Fruit fly (Drosophila melanogaster) whole organism, embryonic: Measurements from ENCODE around the gene drn.
A peak's percentile ranks its signal among the peaks of the same experiment; 100 is the strongest.

ENCODE experiments used
- Abd-B ChIP-seq: fragments of 200-800 bp; sonication (Bioruptor generic); optimal IDR thresholded peaks from 2 replicates; lab custom pipeline; 2018; ENCODE audit warnings: missing biosample characterization, mild to moderate bottlenecking, missing genetic modification characterization, moderate library complexity
- CG13424 ChIP-seq: fragments of 200-800 bp; sonication (Bioruptor generic); optimal IDR thresholded peaks from 2 replicates; lab custom pipeline; 2019; ENCODE audit warnings: missing biosample characterization, mild to moderate bottlenecking, missing genetic modification characterization, moderate library complexity
- CG13775 ChIP-seq: fragments of 200-800 bp; sonication (Bioruptor generic); optimal IDR thresholded peaks from 3 replicates; lab custom pipeline; 2017; ENCODE audit warnings: missing biosample characterization, mild to moderate bottlenecking, missing genetic modification characterization
- CG14014 ChIP-seq: fragments of 200-800 bp; sonication (Bioruptor generic); IDR thresholded peaks from 2 replicates; pipeline ENCODE4 v1.3.6; 2022; ENCODE audit warnings: missing biosample characterization, missing genetic modification characterization
- CG15479 ChIP-seq: fragments of 200-800 bp; sonication (Bioruptor generic); optimal IDR thresholded peaks from 3 replicates; lab custom pipeline; 2019; ENCODE audit warnings: missing biosample characterization, mild to moderate bottlenecking, missing genetic modification characterization, moderate library complexity
- CG1603 ChIP-seq: fragments of 200-800 bp; sonication (Bioruptor generic); optimal IDR thresholded peaks from 2 replicates; lab custom pipeline; 2019; ENCODE audit warnings: missing biosample characterization, mild to moderate bottlenecking, missing genetic modification characterization, moderate library complexity
- CG2199 ChIP-seq: fragments of 200-800 bp; sonication (Bioruptor generic); IDR thresholded peaks from 3 replicates; pipeline ENCODE4 v1.3.6; 2022; ENCODE audit warnings: missing biosample characterization, missing genetic modification characterization
- CG31365 ChIP-seq: fragments of 200-800 bp; sonication (Bioruptor generic); optimal IDR thresholded peaks from 2 replicates; lab custom pipeline; 2018; ENCODE audit warnings: missing biosample characterization, mild to moderate bottlenecking, missing genetic modification characterization
- CG33557 ChIP-seq: fragments of 200-800 bp; sonication (Bioruptor generic); optimal IDR thresholded peaks from 2 replicates; lab custom pipeline; 2019; ENCODE audit warnings: missing biosample characterization, mild to moderate bottlenecking, missing genetic modification characterization, moderate library complexity
- CG34422 ChIP-seq: fragments of 200-800 bp; sonication (Bioruptor generic); IDR thresholded peaks from 3 replicates; pipeline ENCODE4 v1.3.6; 2022; ENCODE audit warnings: missing biosample characterization, missing genetic modification characterization
- CG4360 ChIP-seq: fragments of 200-800 bp; sonication (Bioruptor generic); IDR thresholded peaks from 2 replicates; pipeline ENCODE4 v1.3.6; 2022; ENCODE audit warnings: missing biosample characterization, missing genetic modification characterization
- CG43689 ChIP-seq: fragments of 200-800 bp; sonication (Bioruptor generic); IDR thresholded peaks from 2 replicates; pipeline ENCODE4 v1.3.6; 2022; ENCODE audit warnings: missing biosample characterization, missing genetic modification characterization
- CG6272 ChIP-seq: fragments of 200-800 bp; sonication (Bioruptor generic); IDR thresholded peaks from 2 replicates; pipeline ENCODE4 v1.3.6; 2022; ENCODE audit warnings: missing biosample characterization, missing genetic modification characterization
- CG6854 ChIP-seq: fragments of 200-800 bp; sonication (Bioruptor generic); optimal IDR thresholded peaks from 3 replicates; lab custom pipeline; 2017; ENCODE audit warnings: missing biosample characterization, mild to moderate bottlenecking, missing genetic modification characterization
- CG7357 ChIP-seq: fragments of 200-800 bp; sonication (Bioruptor generic); IDR thresholded peaks from 3 replicates; pipeline ENCODE4 v1.3.6; 2022; ENCODE audit warnings: missing biosample characterization, missing genetic modification characterization
- CG8281 ChIP-seq: fragments of 200-800 bp; sonication (Bioruptor generic); optimal IDR thresholded peaks from 2 replicates; lab custom pipeline; 2018; ENCODE audit warnings: missing biosample characterization, mild to moderate bottlenecking, missing genetic modification characterization, moderate library complexity
- CG8478 ChIP-seq: fragments of >200 bp; optimal IDR thresholded peaks from 2 replicates; lab custom pipeline; 2018
- CG9932 ChIP-seq: fragments of 200-800 bp; sonication (Bioruptor generic); IDR thresholded peaks from 2 replicates; pipeline ENCODE4 v1.3.6; 2022; ENCODE audit warnings: missing biosample characterization, missing genetic modification characterization
- Chrac-16 ChIP-seq: fragments of 200-800 bp; sonication (Bioruptor generic); optimal IDR thresholded peaks from 3 replicates; lab custom pipeline; 2016; ENCODE audit warnings: missing biosample characterization, missing genetic modification characterization
- D19A ChIP-seq: fragments of 200-800 bp; optimal IDR thresholded peaks from 3 replicates; lab custom pipeline; 2019; ENCODE audit warnings: missing biosample characterization, mild to moderate bottlenecking, missing genetic modification characterization, moderate library complexity
- Dref ChIP-seq: fragments of 200-800 bp; sonication (Bioruptor generic); IDR thresholded peaks from 2 replicates; pipeline ENCODE4 v1.3.6; 2022; ENCODE audit warnings: missing biosample characterization, missing genetic modification characterization
- E2f2 ChIP-seq: fragments of 200-800 bp; sonication (Bioruptor generic); IDR thresholded peaks from 2 replicates; pipeline ENCODE4 v1.3.6; 2022; ENCODE audit warnings: missing biosample characterization, missing genetic modification characterization
- Fer2 ChIP-seq: fragments of 200-800 bp; sonication (Bioruptor generic); optimal IDR thresholded peaks from 2 replicates; lab custom pipeline; 2018; ENCODE audit warnings: missing biosample characterization, mild to moderate bottlenecking, missing genetic modification characterization, moderate library complexity
- Kr ChIP-seq: fragments of 200-800 bp; sonication (Bioruptor generic); optimal IDR thresholded peaks from 2 replicates; lab custom pipeline; 2017; ENCODE audit warnings: missing biosample characterization, mild to moderate bottlenecking, missing genetic modification characterization
- Med ChIP-seq: fragments of 200-800 bp; sonication (Bioruptor generic); peaks from one replicate; lab custom pipeline; 2016; ENCODE audit warnings: missing biosample characterization, missing genetic modification characterization, mild to moderate bottlenecking, inconsistent platforms, moderate library complexity
- cad ChIP-seq: fragments of >200 bp; optimal IDR thresholded peaks from 2 replicates; lab custom pipeline; 2017; ENCODE audit warnings: missing biosample characterization, missing genetic modification characterization
- caup ChIP-seq: fragments of 200-800 bp; sonication (Bioruptor generic); optimal IDR thresholded peaks from 3 replicates; lab custom pipeline; 2017; ENCODE audit warnings: missing biosample characterization, mild to moderate bottlenecking, missing genetic modification characterization, moderate library complexity; ENCODE audit not compliant: severe bottlenecking
- dpn ChIP-seq, 2 experiments: fragments of 200-800 bp; sonication (Bioruptor generic); optimal IDR thresholded peaks; 3 replicates each; lab custom pipeline; 2016; ENCODE audit warnings: missing biosample characterization in 2 of 2, missing genetic modification characterization in 2 of 2
- kah ChIP-seq: fragments of 200-800 bp; sonication (Bioruptor generic); optimal IDR thresholded peaks from 2 replicates; lab custom pipeline; 2018; ENCODE audit warnings: missing biosample characterization, mild to moderate bottlenecking, missing genetic modification characterization
- nerfin-2 ChIP-seq: fragments of 200-800 bp; sonication (Bioruptor generic); IDR thresholded peaks from 2 replicates; pipeline ENCODE4 v1.3.6; 2022; ENCODE audit warnings: missing biosample characterization, missing genetic modification characterization; ENCODE audit not compliant: partially characterized antibody
- pan ChIP-seq, 4 experiments: fragments of >200 bp in 3 of 4; fragments of 200-800 bp in 1 of 4; sonication (Bioruptor generic) in 1 of 4; optimal IDR thresholded peaks in 3 of 4; IDR thresholded peaks in 1 of 4; 2 replicates each; pipeline versions ENCODE4 v1.3.6 to Lab custom; 2017 to 2022; ENCODE audit warnings: missing biosample characterization in 2 of 4, missing genetic modification characterization in 2 of 4, mixed read lengths in 1 of 4
- prd ChIP-seq, 3 experiments: fragments of >200 bp in 2 of 3; fragments of 200-800 bp in 1 of 3; sonication (Bioruptor generic) in 1 of 3; optimal IDR thresholded peaks in 2 of 3; IDR thresholded peaks in 1 of 3; 2 replicates in 2 of 3; 3 replicates in 1 of 3; pipeline versions ENCODE4 v1.3.6 to Lab custom; 2017 to 2022; ENCODE audit warnings: missing biosample characterization in 1 of 3, missing genetic modification characterization in 1 of 3
- scrt ChIP-seq: fragments of 200-800 bp; sonication (Bioruptor generic); optimal IDR thresholded peaks from 2 replicates; lab custom pipeline; 2018; ENCODE audit warnings: missing biosample characterization, mild to moderate bottlenecking, missing genetic modification characterization, moderate library complexity
- sens ChIP-seq: fragments of 200-800 bp; sonication (Bioruptor generic); peaks from one replicate; lab custom pipeline; 2016; ENCODE audit warnings: missing biosample characterization, missing genetic modification characterization
- shn ChIP-seq: fragments of 200-800 bp; sonication (Bioruptor generic); optimal IDR thresholded peaks from 3 replicates; lab custom pipeline; 2016; ENCODE audit warnings: missing biosample characterization, missing genetic modification characterization
- sna ChIP-seq: fragments of 200-800 bp; sonication (Bioruptor generic); IDR thresholded peaks from 2 replicates; pipeline ENCODE4 v1.3.6; 2022; ENCODE audit warnings: missing biosample characterization, missing genetic modification characterization; ENCODE audit not compliant: partially characterized antibody
- stwl ChIP-seq: fragments of 200-800 bp; sonication (Bioruptor generic); optimal IDR thresholded peaks from 3 replicates; lab custom pipeline; 2018; ENCODE audit warnings: missing biosample characterization, mild to moderate bottlenecking, missing genetic modification characterization, moderate library complexity
- sug ChIP-seq: fragments of 200-800 bp; optimal IDR thresholded peaks from 2 replicates; lab custom pipeline; 2019; ENCODE audit warnings: missing biosample characterization, mild to moderate bottlenecking, missing genetic modification characterization, moderate library complexity
- tll ChIP-seq, 2 experiments: fragments of 200-800 bp in 1 of 2; fragments of >200 bp in 1 of 2; sonication (Bioruptor generic) in 1 of 2; optimal IDR thresholded peaks; 2 replicates each; lab custom pipeline; 2017 to 2019; ENCODE audit warnings: missing biosample characterization in 2 of 2, missing genetic modification characterization in 2 of 2, mild to moderate bottlenecking in 1 of 2, moderate library complexity in 1 of 2
- zen ChIP-seq: fragments of 200-800 bp; sonication (Bioruptor generic); optimal IDR thresholded peaks from 3 replicates; lab custom pipeline; 2018; ENCODE audit warnings: missing biosample characterization, mild to moderate bottlenecking, missing genetic modification characterization, moderate library complexity

drn gene

DNA sequence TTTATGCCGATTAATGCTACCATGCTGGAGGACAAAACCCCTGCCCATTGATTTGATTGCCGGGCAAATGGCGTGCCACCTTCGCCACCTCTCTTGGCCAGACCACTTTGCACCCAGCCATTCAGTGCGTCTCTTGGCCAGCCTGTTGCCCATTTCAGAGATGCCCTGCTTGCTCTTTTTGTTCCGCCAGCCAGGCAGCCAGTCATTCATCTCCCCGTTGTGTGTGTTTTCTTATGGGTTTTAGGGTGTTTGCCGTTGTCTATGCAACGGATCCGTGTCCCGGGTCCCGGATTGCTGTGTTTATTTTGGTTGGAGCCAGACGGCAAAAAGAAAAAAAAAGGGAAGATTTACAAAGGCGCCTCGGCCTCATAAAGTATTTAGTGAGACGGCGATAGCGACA lies 56.0 kb downstream of the drn start:
- 0 out of 2 replicates have a peak, but pooled peaks have one; percentile 11 for TF ChIP-seq CG4360 (GFP tag; lab: Robert Waterston, UW)
- no peak for TF ChIP-seq CG6272 (GFP tag; lab: Robert Waterston, UW)
- no peak for TF ChIP-seq shn (GFP tag; lab: Kevin White, UChicago)
- TF ChIP-seq CG7357 (GFP tag; lab: Robert Waterston, UW): no peak
- TF ChIP-seq Med (GFP tag; lab: Kevin White, UChicago): peak; percentile 69
- TF ChIP-seq D19A (tag; lab: Kevin White, UChicago): peak; percentile 11
- TF ChIP-seq CG34422 (GFP tag; lab: Robert Waterston, UW): 0 out of 3 replicates have a peak, but pooled peaks have one; percentile 17
- peak; percentile 57; the same call in 1 of the 3 replicates for TF ChIP-seq CG2199 (GFP tag; lab: Robert Waterston, UW)
- peak; percentile 48 for TF ChIP-seq sens (GFP tag; lab: Kevin White, UChicago)
- TF ChIP-seq prd (optimal IDR thresholded peaks at IDR 0.05; lab: Kevin White, UChicago): no peak
- 0 out of 3 replicates have a peak, but pooled peaks have one; percentile 7 for TF ChIP-seq prd (GFP tag; IDR thresholded peaks at IDR 0.05; lab: Robert Waterston, UW)
- peak; percentile 53 for TF ChIP-seq scrt (GFP tag; lab: Kevin White, UChicago)
- TF ChIP-seq CG43689 (GFP tag; lab: Robert Waterston, UW): 0 out of 2 replicates have a peak, but pooled peaks have one; percentile 6

DNA sequence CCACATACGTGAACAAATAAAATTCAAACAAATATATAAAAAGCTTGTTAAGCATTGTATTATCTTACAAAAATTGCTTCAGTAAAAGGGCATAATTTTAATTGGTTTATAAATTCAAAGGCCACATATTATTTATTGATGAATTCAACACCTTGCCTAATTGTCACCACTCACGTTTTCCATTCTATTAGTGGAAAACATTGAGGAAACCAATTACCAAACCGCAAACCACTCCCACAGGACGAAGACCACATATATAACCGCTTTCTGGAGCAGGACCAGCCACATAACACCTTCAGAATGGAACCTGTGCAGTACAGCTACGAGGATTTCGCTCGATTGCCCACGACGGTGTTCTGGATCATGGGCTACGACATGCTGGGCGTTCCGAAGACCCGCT lies 57.9 kb downstream of the drn start, which contains the start of gene Or85f:
Gene Or85f (plus strand): TSS at position 301 of the 400 bp plus-strand sequence.
- TF ChIP-seq E2f2 (no peak), CG1603 (tag; lab: Kevin White, UChicago) (no peak), caup (GFP tag; lab: Kevin White, UChicago) (no peak), pan (optimal IDR thresholded peaks at IDR 0.05; lab: Kevin White, UChicago) (no peak), pan (GFP tag; optimal IDR thresholded peaks at IDR 0.05 in 1 of 2, IDR thresholded peaks at IDR 0.05 in 1 of 2) (no peak), Fer2 (tag; lab: Kevin White, UChicago) (no peak), CG14014 (GFP tag; lab: Robert Waterston, UW) (no peak), CG9932 (GFP tag; lab: Robert Waterston, UW) (no peak)
- TF ChIP-seq, all 482 proteins: peak for 0

DNA sequence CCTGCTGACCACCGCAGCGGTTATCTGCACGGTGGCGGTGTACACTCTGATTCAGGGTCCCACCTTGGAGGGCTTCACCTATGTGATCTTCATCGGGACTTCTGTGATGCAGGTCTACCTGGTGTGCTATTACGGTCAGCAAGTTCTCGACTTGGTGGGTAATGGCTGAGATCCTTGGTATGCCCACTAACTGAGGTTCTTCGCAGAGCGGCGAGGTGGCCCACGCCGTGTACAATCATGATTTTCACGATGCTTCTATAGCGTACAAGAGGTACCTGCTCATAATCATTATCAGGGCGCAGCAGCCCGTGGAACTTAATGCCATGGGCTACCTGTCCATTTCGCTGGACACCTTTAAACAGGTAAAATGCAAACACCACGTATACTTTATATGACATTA lies 59.1 kb downstream of the drn start:
- TF ChIP-seq sna: no peak
- TF ChIP-seq cad: peak; percentile 43
- TF ChIP-seq CG15479: peak; percentile 5
- peak in 1 of 2 experiments; percentile 67 for TF ChIP-seq tll (GFP tag; optimal IDR thresholded peaks at IDR 0.05; lab: Kevin White, UChicago)
- TF ChIP-seq CG31365 (tag; lab: Kevin White, UChicago): no peak
- TF ChIP-seq CG13775 (GFP tag; lab: Kevin White, UChicago): no peak
- TF ChIP-seq kah: no peak
- TF ChIP-seq nerfin-2 (GFP tag; lab: Robert Waterston, UW): no peak
- TF ChIP-seq CG8478 (lab: Kevin White, UChicago): no peak
- no peak for TF ChIP-seq CG13424 (tag; lab: Kevin White, UChicago)
- no peak for TF ChIP-seq sug (tag; lab: Kevin White, UChicago)
- TF ChIP-seq CG33557: no peak
- TF ChIP-seq Chrac-16 (GFP tag; lab: Kevin White, UChicago): no peak
- no peak for TF ChIP-seq stwl (tag; lab: Kevin White, UChicago)
- no peak for TF ChIP-seq Kr
- no peak for TF ChIP-seq CG8281 (tag; lab: Kevin White, UChicago)
- no peak for TF ChIP-seq prd (optimal IDR thresholded peaks at IDR 0.05; lab: Kevin White, UChicago)
- TF ChIP-seq prd (GFP tag; IDR thresholded peaks at IDR 0.05; lab: Robert Waterston, UW): no peak
- TF ChIP-seq dpn (GFP tag; optimal IDR thresholded peaks at IDR 0.05; lab: Kevin White, UChicago): no peak
- TF ChIP-seq zen: peak; percentile 58
- TF ChIP-seq Abd-B: no peak
- TF ChIP-seq CG6854 (GFP tag; lab: Kevin White, UChicago): no peak
- TF ChIP-seq Dref (GFP tag; lab: Robert Waterston, UW): no peak
- TF ChIP-seq, all 482 proteins: peak for 4
